Fruit fly (Drosophila melanogaster): ENCODE results near the gene CG33298.

dm6 chr2L:9557858-9558257 is 62.6 kb downstream of the CG33298 start:
- TF ChIP-seq cic (GFP tag; optimal IDR thresholded peaks at IDR 0.05) = no peak
- TF ChIP-seq CG7045 (GFP tag; optimal IDR thresholded peaks at IDR 0.05) = no peak
- TF ChIP-seq ovo (GFP tag; optimal IDR thresholded peaks at IDR 0.05) = no peak
- TF ChIP-seq Clk (GFP tag; optimal IDR thresholded peaks at IDR 0.05) = no peak
- no peak for TF ChIP-seq bab1 (GFP tag; optimal IDR thresholded peaks at IDR 0.05)

Data from whole organism, adult.